Fruit fly (Drosophila melanogaster) whole organism: Measurements from ENCODE around the gene CG43844.

Source experiments
- CG8478 ChIP-seq: fragments of >200 bp; optimal IDR thresholded peaks from 2 replicates; lab custom pipeline; 2018; ENCODE audit warnings: inconsistent platforms
- Dll ChIP-seq: fragments of >200 bp; optimal IDR thresholded peaks from 2 replicates; lab custom pipeline; 2017
- EcR ChIP-seq, 2 experiments: fragments of >200 bp; optimal IDR thresholded peaks; 2 replicates each; lab custom pipeline; 2017; ENCODE audit warnings: missing biosample characterization in 2 of 2, missing genetic modification characterization in 2 of 2, missing genetic modification reagents in 2 of 2
- pan ChIP-seq: fragments of >200 bp; optimal IDR thresholded peaks from 2 replicates; lab custom pipeline; 2017
- psq ChIP-seq: fragments of >200 bp; optimal IDR thresholded peaks from 2 replicates; lab custom pipeline; 2017
- usp ChIP-seq: fragments of >200 bp; optimal IDR thresholded peaks from 2 replicates; lab custom pipeline; 2017; ENCODE audit warnings: missing biosample characterization, missing genetic modification characterization, mixed read lengths

CG43844 gene

dm6 chr3R:21859509-21859908 is 29.8 kb upstream of the CG43844 start:
- TF ChIP-seq psq (lab: Kevin White, UChicago): no peak
- no peak for TF ChIP-seq CG8478 (lab: Kevin White, UChicago)
- TF ChIP-seq usp (GFP tag; lab: Kevin White, UChicago): no peak
- no peak for TF ChIP-seq pan (lab: Kevin White, UChicago)
- TF ChIP-seq Dll (lab: Kevin White, UChicago): no peak
- TF ChIP-seq EcR (GFP tag; optimal IDR thresholded peaks at IDR 0.05; lab: Kevin White, UChicago): no peak

dm6 chr3R:21862137-21862850 is 27.0 kb upstream of the CG43844 start:
- TF ChIP-seq Dll (lab: Kevin White, UChicago) (no peak), usp (GFP tag; lab: Kevin White, UChicago) (no peak), pan (lab: Kevin White, UChicago) (no peak), CG8478 (lab: Kevin White, UChicago) (no peak)

DNA sequence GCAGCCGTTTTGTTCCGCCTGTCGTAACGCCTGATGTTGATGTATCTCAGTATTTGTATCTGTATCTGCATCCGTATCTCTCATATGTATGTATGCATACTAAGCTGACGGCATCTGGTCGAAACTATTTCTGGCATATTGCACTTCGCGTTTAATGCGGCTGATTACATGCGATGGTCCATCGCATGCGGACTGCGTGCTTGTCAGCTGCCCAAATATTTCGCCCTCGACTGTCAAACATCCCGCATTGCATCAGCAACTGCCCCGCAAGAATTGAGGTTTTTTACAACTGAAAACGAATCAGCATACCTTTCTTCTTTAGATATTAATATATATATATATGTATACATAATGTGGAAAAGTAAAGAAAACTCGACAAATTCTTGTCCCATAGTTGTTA is 26.5 kb upstream of the CG43844 start:
- TF ChIP-seq pan (lab: Kevin White, UChicago) (no peak), psq (lab: Kevin White, UChicago) (no peak), EcR (GFP tag; optimal IDR thresholded peaks at IDR 0.05; lab: Kevin White, UChicago) (no peak), CG8478 (lab: Kevin White, UChicago) (no peak), usp (GFP tag; lab: Kevin White, UChicago) (no peak), Dll (lab: Kevin White, UChicago) (no peak)

DNA sequence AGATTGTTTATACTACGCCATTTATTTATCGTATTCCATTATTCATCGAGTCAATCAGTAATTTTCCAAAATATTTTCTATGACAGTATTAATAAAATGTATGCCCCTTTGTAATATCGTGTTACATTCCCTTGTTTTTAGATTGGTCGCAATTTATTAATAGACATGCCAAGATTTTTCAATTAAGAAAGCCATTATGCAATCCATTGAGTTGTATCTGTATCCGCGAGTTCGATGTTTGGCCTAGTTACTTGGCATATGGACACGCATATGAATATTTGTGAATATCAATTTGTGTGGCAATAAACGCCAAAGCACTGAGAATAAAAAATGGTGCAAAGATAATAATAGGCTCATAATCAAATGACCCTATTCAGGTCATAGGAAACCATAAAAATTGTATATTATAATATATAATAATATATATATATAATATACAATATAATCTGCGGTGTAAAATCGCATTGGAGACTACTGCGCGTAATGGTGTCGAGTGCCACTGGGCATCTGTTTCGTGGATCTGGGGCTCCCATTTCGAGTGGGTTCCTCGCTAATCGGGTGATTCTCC is 25.4 kb upstream of the CG43844 start:
- TF ChIP-seq usp (GFP tag; lab: Kevin White, UChicago) (no peak), EcR (GFP tag; optimal IDR thresholded peaks at IDR 0.05; lab: Kevin White, UChicago) (no peak), psq (lab: Kevin White, UChicago) (no peak), pan (lab: Kevin White, UChicago) (no peak), Dll (lab: Kevin White, UChicago) (no peak), CG8478 (lab: Kevin White, UChicago) (no peak)

- TF ChIP-seq EcR (GFP tag; optimal IDR thresholded peaks at IDR 0.05; lab: Kevin White, UChicago): no peak
- no peak for TF ChIP-seq CG8478 (lab: Kevin White, UChicago)
- no peak for TF ChIP-seq Dll (lab: Kevin White, UChicago)
- TF ChIP-seq usp (GFP tag; lab: Kevin White, UChicago): no peak
- TF ChIP-seq psq (lab: Kevin White, UChicago): no peak
- no peak for TF ChIP-seq pan (lab: Kevin White, UChicago)
Measured at dm6 chr3R:21864484-21864883, 24.9 kb upstream of the CG43844 start.

dm6 chr3R:21864992-21865391 is 24.3 kb upstream of the CG43844 start, which contains the start of gene lsn:
Gene lsn (plus strand): TSS chr3R:21865168.
- no peak for TF ChIP-seq EcR (GFP tag; optimal IDR thresholded peaks at IDR 0.05; lab: Kevin White, UChicago)
- no peak for TF ChIP-seq usp (GFP tag; lab: Kevin White, UChicago)
- no peak for TF ChIP-seq pan (lab: Kevin White, UChicago)
- no peak for TF ChIP-seq psq (lab: Kevin White, UChicago)
- TF ChIP-seq CG8478 (lab: Kevin White, UChicago): no peak
- TF ChIP-seq Dll (lab: Kevin White, UChicago): no peak

DNA sequence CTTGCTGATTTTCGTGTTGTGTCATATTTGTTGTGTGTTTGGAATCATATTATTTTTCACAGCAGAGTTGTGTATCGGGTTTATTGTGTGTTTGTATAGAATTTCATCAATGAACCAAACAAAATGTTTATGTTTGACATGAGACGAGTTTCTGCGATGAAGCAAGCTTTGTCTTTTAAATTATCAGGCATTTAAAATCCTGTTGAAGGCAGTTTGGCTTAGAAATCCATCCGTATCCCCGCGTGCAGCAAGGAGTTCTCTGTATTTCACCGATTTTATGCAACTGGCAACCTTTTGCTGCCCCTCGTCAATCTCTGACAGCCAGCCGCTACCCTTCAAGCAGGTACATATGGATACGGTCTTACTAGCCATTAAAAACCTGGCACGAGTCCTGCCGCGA is 21.5 kb upstream of the CG43844 start, which contains the start of the genes CG6569 and Cby:
CG6569 (minus strand) TSS at position 101 of the 400 bp plus-strand sequence.
Cby (plus strand) TSS at position 185 of the 400 bp plus-strand sequence.
- TF ChIP-seq psq (lab: Kevin White, UChicago): no peak
- no peak for TF ChIP-seq CG8478 (lab: Kevin White, UChicago)
- TF ChIP-seq EcR (GFP tag; optimal IDR thresholded peaks at IDR 0.05; lab: Kevin White, UChicago): no peak
- no peak for TF ChIP-seq Dll (lab: Kevin White, UChicago)
- TF ChIP-seq usp (GFP tag; lab: Kevin White, UChicago): no peak
- TF ChIP-seq pan (lab: Kevin White, UChicago): no peak

dm6 chr3R:21869464-21870100 is 19.8 kb upstream of the CG43844 start, which contains the start of gene CG31174:
Gene CG31174 (minus strand): TSS chr3R:21869514.
- TF ChIP-seq psq (lab: Kevin White, UChicago) (no peak), Dll (lab: Kevin White, UChicago) (no peak), usp (GFP tag; lab: Kevin White, UChicago) (no peak), CG8478 (lab: Kevin White, UChicago) (no peak), pan (lab: Kevin White, UChicago) (no peak), EcR (GFP tag; optimal IDR thresholded peaks at IDR 0.05; lab: Kevin White, UChicago) (no peak)

DNA sequence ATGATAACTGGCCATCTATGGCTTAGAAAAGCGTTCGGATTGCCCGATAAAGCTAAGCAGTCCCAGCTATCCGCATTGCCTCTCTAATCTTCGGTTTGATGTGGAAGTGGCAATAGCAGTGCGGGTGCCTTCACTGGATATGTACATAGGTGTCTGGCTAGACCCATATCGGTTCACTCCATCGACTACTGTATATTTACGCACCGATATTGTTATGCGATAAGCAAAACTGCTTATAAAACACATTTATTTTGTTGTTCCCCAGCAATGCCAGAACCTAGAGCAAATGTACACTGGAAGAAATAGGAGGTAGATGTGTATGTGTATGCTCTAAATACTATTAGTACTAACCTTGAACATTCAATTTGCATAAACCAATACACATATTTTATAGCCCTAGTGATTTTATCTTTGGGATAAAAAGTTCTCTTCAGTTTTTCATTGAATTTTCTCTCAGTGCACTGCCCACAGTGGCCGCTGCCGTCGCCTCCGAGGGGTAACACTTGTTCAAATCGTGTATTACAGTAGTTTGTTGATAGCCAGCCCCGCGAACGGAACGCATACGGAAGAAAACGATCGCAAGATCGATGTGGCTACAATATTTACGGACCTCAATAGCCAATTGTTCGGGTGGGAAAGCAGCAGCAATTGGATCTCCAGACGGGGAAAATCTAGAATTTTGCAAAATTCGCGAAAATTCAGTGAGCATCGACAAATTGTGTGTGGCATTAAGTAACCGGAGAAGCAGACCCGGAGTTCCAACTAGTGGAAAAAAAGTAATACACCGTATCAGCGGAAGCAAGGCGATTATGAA is 19.0 kb upstream of the CG43844 start, which contains the start of gene CG31431:
CG31431 (plus strand) TSS at position 524 of the 814 bp plus-strand sequence.
- TF ChIP-seq usp (GFP tag; lab: Kevin White, UChicago) (no peak), EcR (GFP tag; optimal IDR thresholded peaks at IDR 0.05; lab: Kevin White, UChicago) (no peak), Dll (lab: Kevin White, UChicago) (no peak), pan (lab: Kevin White, UChicago) (no peak), CG8478 (lab: Kevin White, UChicago) (no peak), psq (lab: Kevin White, UChicago) (no peak)

DNA sequence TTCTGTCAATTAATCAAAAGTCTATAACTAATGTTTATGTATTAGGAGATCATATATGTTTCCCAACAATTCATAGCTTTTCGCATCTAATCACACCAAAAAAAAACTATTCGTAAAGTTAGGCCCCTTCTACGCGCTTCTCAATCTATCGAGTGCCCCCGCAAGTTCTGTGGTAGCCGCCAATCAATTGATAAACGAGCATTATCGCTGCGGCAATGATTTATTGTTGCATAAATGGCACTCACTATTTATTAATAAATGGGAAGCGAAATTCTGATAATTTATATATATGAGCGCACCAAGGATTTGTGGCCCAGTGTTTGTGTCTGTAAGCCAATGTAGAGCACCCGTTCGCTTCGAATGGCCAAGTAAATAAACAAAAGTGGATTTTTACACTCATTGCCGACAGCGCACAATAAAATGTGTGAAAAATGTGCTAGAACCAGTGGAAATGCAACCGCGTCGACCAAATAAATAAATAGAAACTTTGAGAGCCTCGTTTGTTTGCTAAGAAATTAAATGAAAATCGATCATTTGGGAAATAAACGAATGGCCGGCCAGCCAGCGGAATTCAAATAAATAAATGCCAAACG is 17.9 kb upstream of the CG43844 start:
- TF ChIP-seq Dll (lab: Kevin White, UChicago): no peak
- TF ChIP-seq EcR (GFP tag; optimal IDR thresholded peaks at IDR 0.05; lab: Kevin White, UChicago): no peak
- no peak for TF ChIP-seq CG8478 (lab: Kevin White, UChicago)
- TF ChIP-seq pan (lab: Kevin White, UChicago): no peak
- no peak for TF ChIP-seq usp (GFP tag; lab: Kevin White, UChicago)
- no peak for TF ChIP-seq psq (lab: Kevin White, UChicago)
